Fruit fly (Drosophila melanogaster) whole organism, pupa: Measurements from ENCODE around the gene Dif.

ENCODE experiments used
- CG10348 ChIP-seq: fragments of 200-800 bp; sonication (Bioruptor generic); IDR thresholded peaks from 2 replicates; pipeline ENCODE4 v1.3.6; 2022; ENCODE audit warnings: missing biosample characterization, missing genetic modification characterization
- CG12605 ChIP-seq: fragments of 200-800 bp; sonication (Bioruptor generic); IDR thresholded peaks from 2 replicates; pipeline ENCODE4 v1.3.6; 2022; ENCODE audit warnings: missing biosample characterization, missing genetic modification characterization
- CG13204 ChIP-seq: fragments of 200-800 bp; sonication (Bioruptor generic); optimal IDR thresholded peaks from 2 replicates; lab custom pipeline; 2018; ENCODE audit warnings: missing biosample characterization, mild to moderate bottlenecking, missing genetic modification characterization, moderate library complexity
- CG14655 ChIP-seq: fragments of 200-800 bp; sonication (Bioruptor generic); optimal IDR thresholded peaks from 3 replicates; lab custom pipeline; 2017; ENCODE audit warnings: mild to moderate bottlenecking, missing biosample characterization, missing genetic modification reagents, missing genetic modification characterization
- CG15710 ChIP-seq: fragments of 200-800 bp; sonication (Bioruptor generic); optimal IDR thresholded peaks from 2 replicates; lab custom pipeline; 2018; ENCODE audit warnings: missing biosample characterization, mild to moderate bottlenecking, missing genetic modification characterization, moderate library complexity
- CG17806 ChIP-seq: fragments of 200-800 bp; sonication (Bioruptor generic); optimal IDR thresholded peaks from 2 replicates; lab custom pipeline; 2018; ENCODE audit warnings: missing biosample characterization, mild to moderate bottlenecking, missing genetic modification characterization, moderate library complexity
- CG32121 ChIP-seq: fragments of 200-800 bp; sonication (Bioruptor generic); IDR thresholded peaks from 2 replicates; pipeline ENCODE4 v1.3.6; 2022; ENCODE audit warnings: missing biosample characterization, missing genetic modification characterization
- CG34367 ChIP-seq: fragments of 200-800 bp; sonication (Bioruptor generic); optimal IDR thresholded peaks from 2 replicates; lab custom pipeline; 2018; ENCODE audit warnings: missing biosample characterization, mild to moderate bottlenecking, missing genetic modification characterization
- CG4496 ChIP-seq: fragments of 200-800 bp; sonication (Bioruptor generic); IDR thresholded peaks from 3 replicates; pipeline ENCODE4 v1.3.6; 2022; ENCODE audit warnings: missing biosample characterization, missing genetic modification characterization
- CG8159 ChIP-seq: fragments of 200-800 bp; sonication (Bioruptor generic); optimal IDR thresholded peaks from 3 replicates; lab custom pipeline; 2018; ENCODE audit warnings: missing biosample characterization, mild to moderate bottlenecking, missing genetic modification characterization, moderate library complexity
- CG8301 ChIP-seq: fragments of 200-800 bp; sonication (Bioruptor generic); optimal IDR thresholded peaks from 2 replicates; lab custom pipeline; 2018; ENCODE audit warnings: missing biosample characterization, mild to moderate bottlenecking, missing genetic modification characterization
- CG9948 ChIP-seq: fragments of 200-800 bp; sonication (Bioruptor generic); optimal IDR thresholded peaks from 2 replicates; lab custom pipeline; 2018; ENCODE audit warnings: missing biosample characterization, mild to moderate bottlenecking, missing genetic modification characterization, moderate library complexity
- D1 ChIP-seq: fragments of 200-800 bp; sonication (Bioruptor generic); optimal IDR thresholded peaks from 2 replicates; lab custom pipeline; 2018; ENCODE audit warnings: missing biosample characterization, mild to moderate bottlenecking, missing genetic modification characterization, moderate library complexity
- EcR ChIP-seq: fragments of 200-800 bp; sonication (Bioruptor generic); optimal IDR thresholded peaks from 3 replicates; lab custom pipeline; 2019; ENCODE audit warnings: missing biosample characterization, missing genetic modification characterization, mild to moderate bottlenecking, moderate library complexity, missing genetic modification reagents
- Ets98B ChIP-seq: fragments of 200-800 bp; sonication (Bioruptor generic); IDR thresholded peaks from 2 replicates; pipeline ENCODE4 v1.3.6; 2022; ENCODE audit warnings: missing biosample characterization, missing genetic modification characterization
- Pif1A ChIP-seq: fragments of 200-800 bp; sonication (Bioruptor generic); optimal IDR thresholded peaks from 3 replicates; lab custom pipeline; 2016; ENCODE audit warnings: missing biosample characterization, missing genetic modification characterization
- Pif1B ChIP-seq: fragments of 200-800 bp; sonication (Bioruptor generic); optimal IDR thresholded peaks from 3 replicates; lab custom pipeline; 2016; ENCODE audit warnings: missing biosample characterization, missing genetic modification characterization
- Snoo ChIP-seq: fragments of 200-800 bp; sonication (Bioruptor generic); optimal IDR thresholded peaks from 3 replicates; lab custom pipeline; 2017; ENCODE audit warnings: missing biosample characterization, mild to moderate bottlenecking, missing genetic modification characterization, inconsistent platforms
- fd96Ca ChIP-seq: fragments of 200-800 bp; sonication (Bioruptor generic); IDR thresholded peaks from 3 replicates; pipeline ENCODE4 v1.3.6; 2022; ENCODE audit warnings: missing biosample characterization, missing genetic modification characterization
- gl ChIP-seq: fragments of 200-800 bp; sonication (Bioruptor generic); optimal IDR thresholded peaks from 2 replicates; lab custom pipeline; 2018; ENCODE audit warnings: missing biosample characterization, mild to moderate bottlenecking, missing genetic modification characterization
- rn ChIP-seq: fragments of 200-800 bp; sonication (Bioruptor generic); IDR thresholded peaks from 2 replicates; pipeline ENCODE4 v1.3.6; 2022; ENCODE audit warnings: missing biosample characterization, missing genetic modification characterization

The Dif gene

DNA sequence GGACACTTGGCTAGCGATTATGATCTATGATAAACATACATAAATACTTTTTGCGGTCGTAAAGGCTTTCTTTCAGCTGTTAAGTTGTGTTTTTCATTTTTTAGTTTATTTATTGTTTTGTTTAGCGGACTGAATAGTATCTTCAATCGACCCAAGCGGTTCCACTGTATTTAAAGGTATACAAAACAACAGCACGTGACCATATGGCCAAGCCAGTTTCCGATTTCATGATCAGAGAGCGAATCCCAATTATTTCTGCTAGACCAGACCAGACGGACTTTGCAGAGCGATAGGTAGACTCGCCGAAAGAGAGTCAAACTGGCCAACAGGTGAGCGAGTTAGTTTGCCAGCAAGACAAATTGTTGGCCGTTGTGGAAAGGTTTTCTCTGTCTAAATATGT is 38.6 kb upstream of the Dif start, which contains the start of gene Sgt:
Gene Sgt, plus strand, starts transcription at position 80 of the 400 bp plus-strand sequence.
- TF ChIP-seq CG4496 (GFP tag; lab: Robert Waterston, UW) (no peak), CG13204 (GFP tag; lab: Kevin White, UChicago) (no peak), CG10348 (GFP tag; lab: Robert Waterston, UW) (no peak), D1 (no peak), CG15710 (tag; lab: Kevin White, UChicago) (no peak), CG14655 (GFP tag; lab: Kevin White, UChicago) (no peak)
- TF ChIP-seq, all 21 proteins: peak for 0

DNA sequence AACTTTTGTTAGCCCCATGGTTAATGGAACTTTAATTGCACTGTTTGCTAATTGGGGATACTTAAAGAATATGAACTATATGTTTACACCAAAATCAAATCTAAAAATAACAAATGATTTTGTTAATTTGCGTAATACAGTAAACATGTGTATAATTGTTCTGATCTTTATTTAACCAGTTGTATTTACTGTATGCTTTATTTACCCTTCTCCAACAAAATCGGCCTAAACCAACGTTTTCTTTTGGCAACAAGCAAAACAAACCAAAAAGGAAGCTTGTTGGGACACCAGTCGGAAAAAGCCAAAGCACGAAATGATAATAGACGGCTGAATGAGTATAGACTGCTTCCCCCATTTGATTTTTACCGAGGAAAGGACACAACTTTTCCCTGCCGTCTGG is 37.7 kb upstream of the Dif start:
- TF ChIP-seq Snoo (tag; lab: Kevin White, UChicago) = no peak
- TF ChIP-seq rn = no peak
- no peak for TF ChIP-seq CG10348 (GFP tag; lab: Robert Waterston, UW)
- no peak for TF ChIP-seq fd96Ca (GFP tag; lab: Robert Waterston, UW)
- TF ChIP-seq CG13204 (GFP tag; lab: Kevin White, UChicago) = no peak
- TF ChIP-seq CG4496 (GFP tag; lab: Robert Waterston, UW) = no peak
- TF ChIP-seq CG34367 (tag; lab: Kevin White, UChicago) = no peak
- no peak for TF ChIP-seq CG9948 (tag; lab: Kevin White, UChicago)
- TF ChIP-seq D1 = no peak
- TF ChIP-seq Pif1B (GFP tag; lab: Kevin White, UChicago) = no peak
- TF ChIP-seq gl = no peak
- TF ChIP-seq CG14655 (GFP tag; lab: Kevin White, UChicago) = no peak
- no peak for TF ChIP-seq CG8301 (tag; lab: Kevin White, UChicago)
- TF ChIP-seq CG17806 = no peak
- no peak for TF ChIP-seq Ets98B
- no peak for TF ChIP-seq CG32121
- TF ChIP-seq EcR (GFP tag; lab: Kevin White, UChicago) = no peak
- no peak for TF ChIP-seq CG8159 (tag; lab: Kevin White, UChicago)

DNA sequence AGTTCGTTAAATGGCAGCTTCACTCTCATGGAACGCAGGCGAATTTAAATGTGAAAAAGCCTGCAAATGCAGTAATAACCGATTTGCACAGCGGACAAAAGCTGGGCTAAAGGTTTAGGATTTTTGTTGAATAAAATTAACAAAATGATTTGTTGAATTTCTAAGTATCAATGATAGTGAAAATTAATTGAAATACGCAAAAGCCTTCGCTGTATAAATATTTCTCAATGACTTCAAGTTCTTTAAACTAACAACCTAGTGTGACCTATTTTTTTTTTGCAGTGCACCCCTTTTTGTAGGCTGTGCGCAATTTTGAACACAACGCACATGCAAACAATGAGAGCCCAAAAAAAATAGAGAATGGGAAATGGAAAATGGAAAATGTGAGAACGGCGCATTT is 34.0 kb upstream of the Dif start:
- TF ChIP-seq CG9948 (tag; lab: Kevin White, UChicago) (peak; percentile 46), CG10348 (GFP tag; lab: Robert Waterston, UW) (no peak), CG8159 (tag; lab: Kevin White, UChicago) (peak; percentile 44), Pif1A (GFP tag; lab: Kevin White, UChicago) (peak; percentile 34), CG34367 (tag; lab: Kevin White, UChicago) (peak; percentile 28), EcR (GFP tag; lab: Kevin White, UChicago) (no peak), CG15710 (tag; lab: Kevin White, UChicago) (peak; percentile 49), Pif1B (GFP tag; lab: Kevin White, UChicago) (no peak), CG32121 (0 out of 2 replicates have a peak, but pooled peaks have one; percentile 48), Ets98B (no peak; the same call in 1 of the 2 replicates), CG13204 (GFP tag; lab: Kevin White, UChicago) (no peak), CG4496 (GFP tag; lab: Robert Waterston, UW) (peak; percentile 53), Snoo (tag; lab: Kevin White, UChicago) (no peak), CG17806 (peak; percentile 36), fd96Ca (GFP tag; lab: Robert Waterston, UW) (0 out of 3 replicates have a peak, but pooled peaks have one; percentile 12), CG8301 (tag; lab: Kevin White, UChicago) (peak; percentile 54), CG14655 (GFP tag; lab: Kevin White, UChicago) (peak; percentile 56), CG12605 (GFP tag; lab: Robert Waterston, UW) (peak; percentile 38; the same call in 1 of the 2 replicates), rn (no peak)
- TF ChIP-seq, all 21 proteins: peak for 12

DNA sequence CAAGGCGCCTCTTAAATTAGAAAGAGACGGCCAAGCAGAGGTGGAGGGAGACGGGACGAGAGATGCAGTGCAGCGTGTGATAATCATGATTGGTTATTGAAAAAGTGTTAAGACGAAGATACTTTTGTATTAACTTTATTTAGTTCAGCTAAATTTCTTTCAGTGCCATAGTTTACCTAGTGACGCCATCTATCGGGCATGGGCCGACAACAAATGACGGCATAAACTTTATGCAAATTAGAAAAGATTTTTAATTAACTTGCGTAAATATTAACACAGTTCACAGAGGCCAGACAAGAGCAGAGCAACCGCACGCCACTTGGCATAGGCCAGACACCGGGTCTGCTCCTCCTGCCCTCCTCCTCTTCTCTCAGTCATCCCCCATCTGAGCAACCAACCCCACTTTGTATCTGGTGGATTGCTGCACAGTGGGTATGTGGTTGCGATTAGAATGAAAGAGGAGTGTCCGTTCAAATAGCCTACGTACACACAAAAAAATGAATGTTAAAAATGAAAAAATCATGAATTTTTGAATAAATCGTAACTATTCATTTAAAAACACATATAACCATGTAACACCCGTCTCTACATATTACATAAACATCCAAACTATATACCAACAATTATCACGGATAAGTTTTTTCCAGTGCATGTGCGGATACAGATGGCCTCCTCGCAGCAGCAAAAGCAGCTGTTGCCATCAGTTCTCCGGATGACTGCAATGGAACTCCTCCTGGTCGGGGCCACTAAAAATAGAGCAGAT is 33.1 kb upstream of the Dif start:
- TF ChIP-seq Pif1B (GFP tag; lab: Kevin White, UChicago) (peak; percentile 65), CG12605 (GFP tag; lab: Robert Waterston, UW) (peak; percentile 79; the same call in 1 of the 2 replicates), Snoo (tag; lab: Kevin White, UChicago) (peak; percentile 26), CG8159 (tag; lab: Kevin White, UChicago) (peak; percentile 82), CG14655 (GFP tag; lab: Kevin White, UChicago) (peak; percentile 87), CG13204 (GFP tag; lab: Kevin White, UChicago) (no peak), D1 (peak; percentile 53), CG34367 (tag; lab: Kevin White, UChicago) (peak; percentile 82), CG32121 (peak; percentile 80), CG17806 (peak; percentile 81), CG8301 (tag; lab: Kevin White, UChicago) (peak; percentile 88), Ets98B (peak; percentile 86; the same call in 1 of the 2 replicates), EcR (GFP tag; lab: Kevin White, UChicago) (no peak), Pif1A (GFP tag; lab: Kevin White, UChicago) (peak; percentile 81), CG10348 (GFP tag; lab: Robert Waterston, UW) (peak; percentile 48; the same call in 1 of the 2 replicates), fd96Ca (GFP tag; lab: Robert Waterston, UW) (peak; percentile 70; the same call in 2 of the 3 replicates), rn (peak; percentile 40; the same call in 1 of the 2 replicates), CG15710 (tag; lab: Kevin White, UChicago) (peak; percentile 77), CG9948 (tag; lab: Kevin White, UChicago) (peak; percentile 83), CG4496 (GFP tag; lab: Robert Waterston, UW) (peak; percentile 87), gl (peak; percentile 61)

DNA sequence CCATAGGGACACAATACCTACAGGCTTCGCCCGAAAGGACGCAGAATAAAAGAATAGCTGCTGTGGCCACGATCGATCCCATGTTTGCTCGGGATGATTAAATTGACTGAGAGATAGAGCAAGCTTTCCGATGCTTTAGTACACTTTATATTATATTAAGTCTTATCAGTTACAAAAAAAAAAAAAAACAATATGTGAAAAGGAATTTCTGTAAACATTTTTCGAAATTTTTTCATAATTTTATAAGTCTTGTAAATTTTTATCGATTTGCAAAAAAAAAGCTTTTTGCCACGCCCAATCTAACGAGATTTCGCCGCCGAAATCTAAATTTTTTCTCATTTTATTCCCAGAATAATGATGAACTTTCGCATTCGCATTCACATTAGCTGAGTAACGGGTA is 25.0 kb upstream of the Dif start, which contains the start of gene CG18563:
Gene CG18563, minus strand, starts transcription at position 101 of the 400 bp plus-strand sequence.
- TF ChIP-seq CG8159 (tag; lab: Kevin White, UChicago) (no peak), CG15710 (tag; lab: Kevin White, UChicago) (no peak), CG17806 (no peak), CG10348 (GFP tag; lab: Robert Waterston, UW) (no peak), gl (no peak), fd96Ca (GFP tag; lab: Robert Waterston, UW) (no peak), CG34367 (tag; lab: Kevin White, UChicago) (no peak), CG14655 (GFP tag; lab: Kevin White, UChicago) (no peak), D1 (no peak), Ets98B (no peak), CG12605 (GFP tag; lab: Robert Waterston, UW) (no peak), rn (no peak), Pif1B (GFP tag; lab: Kevin White, UChicago) (no peak), Pif1A (GFP tag; lab: Kevin White, UChicago) (no peak), CG32121 (no peak), Snoo (tag; lab: Kevin White, UChicago) (no peak), CG13204 (GFP tag; lab: Kevin White, UChicago) (no peak), CG8301 (tag; lab: Kevin White, UChicago) (no peak), CG4496 (GFP tag; lab: Robert Waterston, UW) (no peak), CG9948 (tag; lab: Kevin White, UChicago) (no peak)
